Fruit fly (Drosophila melanogaster) whole organism, prepupa: ENCODE results near the gene GABPI.

Experiments
- Blimp-1 ChIP-seq: fragments of 200-800 bp; sonication (Bioruptor generic); optimal IDR thresholded peaks from 3 replicates; lab custom pipeline; 2017; ENCODE audit warnings: missing biosample characterization, missing genetic modification characterization, mild to moderate bottlenecking, moderate library complexity, missing genetic modification reagents
- CG10631 ChIP-seq: fragments of 200-800 bp; sonication (Bioruptor generic); optimal IDR thresholded peaks from 2 replicates; lab custom pipeline; 2016; ENCODE audit warnings: missing biosample characterization, missing genetic modification characterization
- CG10669 ChIP-seq: fragments of 200-800 bp; sonication (Bioruptor generic); optimal IDR thresholded peaks from 3 replicates; lab custom pipeline; 2018; ENCODE audit warnings: missing biosample characterization, mild to moderate bottlenecking, missing genetic modification characterization, moderate library complexity
- CG11294 ChIP-seq: fragments of 200-800 bp; sonication (Bioruptor generic); IDR thresholded peaks from 2 replicates; pipeline ENCODE4 v1.3.6; 2022; ENCODE audit warnings: missing biosample characterization, missing genetic modification characterization
- CG11902 ChIP-seq: fragments of 200-800 bp; sonication (Bioruptor generic); optimal IDR thresholded peaks from 3 replicates; lab custom pipeline; 2016; ENCODE audit warnings: missing biosample characterization, missing genetic modification characterization
- CG15336 ChIP-seq: fragments of 200-800 bp; sonication (Bioruptor generic); IDR thresholded peaks from 2 replicates; pipeline ENCODE4 v1.3.6; 2022; ENCODE audit warnings: missing biosample characterization, missing genetic modification characterization
- CG1621 ChIP-seq: fragments of 200-800 bp; sonication (Bioruptor generic); optimal IDR thresholded peaks from 3 replicates; lab custom pipeline; 2018; ENCODE audit warnings: missing biosample characterization, mild to moderate bottlenecking, missing genetic modification characterization
- CG3032 ChIP-seq: fragments of 200-800 bp; optimal IDR thresholded peaks from 2 replicates; lab custom pipeline; 2019; ENCODE audit warnings: missing biosample characterization, mild to moderate bottlenecking, missing genetic modification characterization, moderate library complexity
- CG31627 ChIP-seq: fragments of 200-800 bp; sonication (Bioruptor generic); optimal IDR thresholded peaks from 3 replicates; lab custom pipeline; 2016; ENCODE audit warnings: missing biosample characterization, missing genetic modification characterization
- CG34406 ChIP-seq: fragments of 200-800 bp; sonication (Bioruptor generic); optimal IDR thresholded peaks from 3 replicates; lab custom pipeline; 2016; ENCODE audit warnings: missing biosample characterization, missing genetic modification characterization
- CG3919 ChIP-seq: fragments of 200-800 bp; sonication (Bioruptor generic); optimal IDR thresholded peaks from 3 replicates; lab custom pipeline; 2016; ENCODE audit warnings: missing biosample characterization, missing genetic modification characterization
- CG6163 ChIP-seq: fragments of 200-800 bp; sonication (Bioruptor generic); IDR thresholded peaks from 3 replicates; pipeline ENCODE4 v1.3.6; 2022; ENCODE audit warnings: missing biosample characterization, missing genetic modification characterization
- CG6276 ChIP-seq: fragments of 200-800 bp; sonication (Bioruptor generic); optimal IDR thresholded peaks from 2 replicates; lab custom pipeline; 2017; ENCODE audit warnings: missing biosample characterization, mild to moderate bottlenecking, missing genetic modification characterization
- CG6792 ChIP-seq: fragments of 200-800 bp; sonication (Bioruptor generic); optimal IDR thresholded peaks from 3 replicates; lab custom pipeline; 2016; ENCODE audit warnings: missing biosample characterization, missing genetic modification characterization
- CG6854 ChIP-seq: fragments of 200-800 bp; sonication (Bioruptor generic); optimal IDR thresholded peaks from 2 replicates; lab custom pipeline; 2017; ENCODE audit warnings: missing biosample characterization, mild to moderate bottlenecking, missing genetic modification characterization
- CG7368 ChIP-seq: fragments of 200-800 bp; sonication (Bioruptor generic); optimal IDR thresholded peaks from 3 replicates; lab custom pipeline; 2016; ENCODE audit warnings: missing biosample characterization, missing genetic modification characterization
- CG8632 ChIP-seq: fragments of 200-800 bp; sonication (Bioruptor generic); optimal IDR thresholded peaks from 3 replicates; lab custom pipeline; 2016; ENCODE audit warnings: missing biosample characterization, missing genetic modification characterization
- Eip75B ChIP-seq: fragments of 200-800 bp; sonication (Bioruptor generic); optimal IDR thresholded peaks from 3 replicates; lab custom pipeline; 2016; ENCODE audit warnings: missing biosample characterization, missing genetic modification characterization
- Eip78C ChIP-seq: fragments of 200-800 bp; sonication (Bioruptor generic); peaks from one replicate; lab custom pipeline; 2016; ENCODE audit warnings: missing biosample characterization, missing genetic modification characterization
- Ets96B ChIP-seq: fragments of 200-800 bp; optimal IDR thresholded peaks from 2 replicates; lab custom pipeline; 2019; ENCODE audit warnings: missing biosample characterization, mild to moderate bottlenecking, missing genetic modification characterization, moderate library complexity
- Gug ChIP-seq: fragments of 200-800 bp; sonication (Bioruptor generic); IDR thresholded peaks from 2 replicates; pipeline ENCODE4 v1.3.6; 2022; ENCODE audit warnings: missing biosample characterization, missing genetic modification characterization
- Hr38 ChIP-seq: sonication (Bioruptor generic); optimal IDR thresholded peaks from 2 replicates; lab custom pipeline; 2016; ENCODE audit warnings: missing biosample characterization, missing genetic modification characterization
- Hr39 ChIP-seq: fragments of 200-800 bp; sonication (Bioruptor generic); optimal IDR thresholded peaks from 2 replicates; lab custom pipeline; 2016; ENCODE audit warnings: missing biosample characterization, missing genetic modification characterization
- Met ChIP-seq: fragments of 200-800 bp; sonication (Bioruptor generic); optimal IDR thresholded peaks from 3 replicates; lab custom pipeline; 2016; ENCODE audit warnings: missing biosample characterization, missing genetic modification characterization
- Smox ChIP-seq: fragments of 200-800 bp; sonication (Bioruptor generic); optimal IDR thresholded peaks from 3 replicates; lab custom pipeline; 2016; ENCODE audit warnings: missing biosample characterization, missing genetic modification characterization
- Sox102F ChIP-seq: fragments of 200-800 bp; sonication (Bioruptor generic); optimal IDR thresholded peaks from 2 replicates; lab custom pipeline; 2016; ENCODE audit warnings: missing biosample characterization, mild to moderate bottlenecking, missing genetic modification characterization
- acj6 ChIP-seq: fragments of 200-800 bp; sonication (Bioruptor generic); optimal IDR thresholded peaks from 3 replicates; lab custom pipeline; 2016; ENCODE audit warnings: missing biosample characterization, missing genetic modification characterization
- cyc ChIP-seq: fragments of 200-800 bp; sonication (Bioruptor generic); optimal IDR thresholded peaks from 3 replicates; lab custom pipeline; 2016; ENCODE audit warnings: missing biosample characterization, missing genetic modification characterization
- dac ChIP-seq: fragments of 200-800 bp; sonication (Bioruptor generic); optimal IDR thresholded peaks from 2 replicates; lab custom pipeline; 2017; ENCODE audit warnings: missing biosample characterization, mild to moderate bottlenecking, missing genetic modification characterization
- eg ChIP-seq: fragments of 200-800 bp; sonication (Bioruptor generic); IDR thresholded peaks from 3 replicates; pipeline ENCODE4 v1.3.6; 2022; ENCODE audit warnings: missing biosample characterization, missing genetic modification characterization
- fkh ChIP-seq: fragments of 200-800 bp; sonication (Bioruptor generic); optimal IDR thresholded peaks from 3 replicates; lab custom pipeline; 2017; ENCODE audit warnings: missing biosample characterization, mild to moderate bottlenecking, missing genetic modification characterization, moderate library complexity
- net ChIP-seq: fragments of 200-800 bp; sonication (Bioruptor generic); optimal IDR thresholded peaks from 3 replicates; lab custom pipeline; 2016; ENCODE audit warnings: missing biosample characterization, missing genetic modification characterization
- spab ChIP-seq: fragments of 200-800 bp; sonication (Bioruptor generic); optimal IDR thresholded peaks from 2 replicates; lab custom pipeline; 2017; ENCODE audit warnings: missing biosample characterization, mild to moderate bottlenecking, missing genetic modification characterization, missing genetic modification reagents
- ss ChIP-seq, 2 experiments: fragments of 200-800 bp; sonication (Bioruptor generic); optimal IDR thresholded peaks; 2 replicates in 1 of 2; 3 replicates in 1 of 2; lab custom pipeline; 2017 to 2018; ENCODE audit warnings: mild to moderate bottlenecking in 2 of 2, missing biosample characterization in 2 of 2, missing genetic modification characterization in 2 of 2, moderate library complexity in 1 of 2
- svp ChIP-seq: fragments of 200-800 bp; sonication (Bioruptor generic); peaks from one replicate; lab custom pipeline; 2016; ENCODE audit warnings: missing biosample characterization, missing genetic modification characterization
- vri ChIP-seq: fragments of 200-800 bp; sonication (Bioruptor generic); optimal IDR thresholded peaks from 3 replicates; lab custom pipeline; 2016; ENCODE audit warnings: missing biosample characterization, mild to moderate bottlenecking, missing genetic modification characterization

The GABPI gene

dm6 chr2L:3055710-3056447, 25.5 kb downstream of the GABPI start (continued):
- TF ChIP-seq CG6276 (GFP tag; lab: Kevin White, UChicago) (peak; percentile 64), CG7368 (GFP tag; lab: Kevin White, UChicago) (peak; percentile 15), fkh (GFP tag; lab: Kevin White, UChicago) (no peak), Gug (GFP tag; lab: Robert Waterston, UW) (no peak), dac (GFP tag; lab: Kevin White, UChicago) (no peak), CG11294 (GFP tag; lab: Robert Waterston, UW) (no peak), acj6 (peak; percentile 65), CG8632 (peak; percentile 67), CG10631 (GFP tag; lab: Kevin White, UChicago) (peak; percentile 52), CG34406 (GFP tag; lab: Kevin White, UChicago) (peak; percentile 45), Eip75B (GFP tag; lab: Kevin White, UChicago) (peak; percentile 60), Blimp-1 (no peak), Ets96B (tag; lab: Kevin White, UChicago) (peak; percentile 16), Hr38 (GFP tag; lab: Kevin White, UChicago) (no peak), Smox (GFP tag; lab: Kevin White, UChicago) (peak; percentile 63), cyc (GFP tag; lab: Kevin White, UChicago) (peak; percentile 53)

- TF ChIP-seq spab (GFP tag; lab: Kevin White, UChicago) = no peak
- no peak for TF ChIP-seq CG31627
- no peak for TF ChIP-seq CG3032 (tag; lab: Kevin White, UChicago)
- peak in 1 of 2 experiments; percentile 28 for TF ChIP-seq ss (GFP tag; optimal IDR thresholded peaks at IDR 0.05; lab: Kevin White, UChicago)
- TF ChIP-seq CG1621 (tag; lab: Kevin White, UChicago) = no peak
- TF ChIP-seq CG6854 (GFP tag; lab: Kevin White, UChicago) = peak; percentile 15
- TF ChIP-seq CG6163 (GFP tag; lab: Robert Waterston, UW) = peak; percentile 28; the same call in 1 of the 3 replicates
- TF ChIP-seq CG3919 (GFP tag; lab: Kevin White, UChicago) = peak; percentile 12
- no peak for TF ChIP-seq Hr39 (GFP tag; lab: Kevin White, UChicago)
- TF ChIP-seq eg (GFP tag; lab: Robert Waterston, UW) = peak; percentile 42; the same call in 1 of the 3 replicates
- TF ChIP-seq CG15336 (GFP tag; lab: Robert Waterston, UW) = 0 out of 2 replicates have a peak, but pooled peaks have one; percentile 20
- no peak for TF ChIP-seq Gug (GFP tag; lab: Robert Waterston, UW)
These were observed 26.1 kb downstream of the GABPI start, which contains the start of gene FASN1 for dm6 chr2L:3056448-3056790. TSS of gene FASN1 (plus strand) at chr2L:3056598.

dm6 chr2L:3057951-3058771, 27.8 kb downstream of the GABPI start:
- no peak for TF ChIP-seq eg (GFP tag; lab: Robert Waterston, UW)
- no peak for TF ChIP-seq CG7368 (GFP tag; lab: Kevin White, UChicago)
- peak; percentile 82 for TF ChIP-seq fkh (GFP tag; lab: Kevin White, UChicago)
- no peak for TF ChIP-seq dac (GFP tag; lab: Kevin White, UChicago)
- no peak for TF ChIP-seq Met (GFP tag; lab: Kevin White, UChicago)
- TF ChIP-seq CG11902 (GFP tag; lab: Kevin White, UChicago) = no peak
- TF ChIP-seq Hr39 (GFP tag; lab: Kevin White, UChicago) = no peak
- TF ChIP-seq CG6276 (GFP tag; lab: Kevin White, UChicago) = no peak
- TF ChIP-seq CG6792 (GFP tag; lab: Kevin White, UChicago) = peak; percentile 12
- no peak for TF ChIP-seq CG10669 (GFP tag; lab: Kevin White, UChicago)
- TF ChIP-seq Eip75B (GFP tag; lab: Kevin White, UChicago) = no peak
- peak; percentile 56 for TF ChIP-seq vri (GFP tag; lab: Kevin White, UChicago)
- TF ChIP-seq Sox102F (GFP tag; lab: Kevin White, UChicago) = no peak
- TF ChIP-seq CG3919 (GFP tag; lab: Kevin White, UChicago) = no peak
- no peak for TF ChIP-seq net (GFP tag; lab: Kevin White, UChicago)
- TF ChIP-seq svp (GFP tag; lab: Kevin White, UChicago) = peak; percentile 94
- TF ChIP-seq Eip78C (GFP tag; lab: Kevin White, UChicago) = peak; percentile 52
